Fruit fly (Drosophila melanogaster) whole organism, pupa: ENCODE measurements around the gene smp-30.

Source experiments
- CG10348 ChIP-seq: fragments of 200-800 bp; sonication (Bioruptor generic); IDR thresholded peaks from 2 replicates; pipeline ENCODE4 v1.3.6; 2022; ENCODE audit warnings: missing biosample characterization, missing genetic modification characterization
- CG12605 ChIP-seq: fragments of 200-800 bp; sonication (Bioruptor generic); IDR thresholded peaks from 2 replicates; pipeline ENCODE4 v1.3.6; 2022; ENCODE audit warnings: missing biosample characterization, missing genetic modification characterization
- CG13204 ChIP-seq: fragments of 200-800 bp; sonication (Bioruptor generic); optimal IDR thresholded peaks from 2 replicates; lab custom pipeline; 2018; ENCODE audit warnings: missing biosample characterization, mild to moderate bottlenecking, missing genetic modification characterization, moderate library complexity
- CG14655 ChIP-seq: fragments of 200-800 bp; sonication (Bioruptor generic); optimal IDR thresholded peaks from 3 replicates; lab custom pipeline; 2017; ENCODE audit warnings: mild to moderate bottlenecking, missing biosample characterization, missing genetic modification reagents, missing genetic modification characterization
- CG15710 ChIP-seq: fragments of 200-800 bp; sonication (Bioruptor generic); optimal IDR thresholded peaks from 2 replicates; lab custom pipeline; 2018; ENCODE audit warnings: missing biosample characterization, mild to moderate bottlenecking, missing genetic modification characterization, moderate library complexity
- CG17806 ChIP-seq: fragments of 200-800 bp; sonication (Bioruptor generic); optimal IDR thresholded peaks from 2 replicates; lab custom pipeline; 2018; ENCODE audit warnings: missing biosample characterization, mild to moderate bottlenecking, missing genetic modification characterization, moderate library complexity
- CG32121 ChIP-seq: fragments of 200-800 bp; sonication (Bioruptor generic); IDR thresholded peaks from 2 replicates; pipeline ENCODE4 v1.3.6; 2022; ENCODE audit warnings: missing biosample characterization, missing genetic modification characterization
- CG34367 ChIP-seq: fragments of 200-800 bp; sonication (Bioruptor generic); optimal IDR thresholded peaks from 2 replicates; lab custom pipeline; 2018; ENCODE audit warnings: missing biosample characterization, mild to moderate bottlenecking, missing genetic modification characterization
- CG4496 ChIP-seq: fragments of 200-800 bp; sonication (Bioruptor generic); IDR thresholded peaks from 3 replicates; pipeline ENCODE4 v1.3.6; 2022; ENCODE audit warnings: missing biosample characterization, missing genetic modification characterization
- CG8159 ChIP-seq: fragments of 200-800 bp; sonication (Bioruptor generic); optimal IDR thresholded peaks from 3 replicates; lab custom pipeline; 2018; ENCODE audit warnings: missing biosample characterization, mild to moderate bottlenecking, missing genetic modification characterization, moderate library complexity
- CG8301 ChIP-seq: fragments of 200-800 bp; sonication (Bioruptor generic); optimal IDR thresholded peaks from 2 replicates; lab custom pipeline; 2018; ENCODE audit warnings: missing biosample characterization, mild to moderate bottlenecking, missing genetic modification characterization
- CG9948 ChIP-seq: fragments of 200-800 bp; sonication (Bioruptor generic); optimal IDR thresholded peaks from 2 replicates; lab custom pipeline; 2018; ENCODE audit warnings: missing biosample characterization, mild to moderate bottlenecking, missing genetic modification characterization, moderate library complexity
- D1 ChIP-seq: fragments of 200-800 bp; sonication (Bioruptor generic); optimal IDR thresholded peaks from 2 replicates; lab custom pipeline; 2018; ENCODE audit warnings: missing biosample characterization, mild to moderate bottlenecking, missing genetic modification characterization, moderate library complexity
- EcR ChIP-seq: fragments of 200-800 bp; sonication (Bioruptor generic); optimal IDR thresholded peaks from 3 replicates; lab custom pipeline; 2019; ENCODE audit warnings: missing biosample characterization, missing genetic modification characterization, mild to moderate bottlenecking, moderate library complexity, missing genetic modification reagents
- Ets98B ChIP-seq: fragments of 200-800 bp; sonication (Bioruptor generic); IDR thresholded peaks from 2 replicates; pipeline ENCODE4 v1.3.6; 2022; ENCODE audit warnings: missing biosample characterization, missing genetic modification characterization
- Pif1A ChIP-seq: fragments of 200-800 bp; sonication (Bioruptor generic); optimal IDR thresholded peaks from 3 replicates; lab custom pipeline; 2016; ENCODE audit warnings: missing biosample characterization, missing genetic modification characterization
- Pif1B ChIP-seq: fragments of 200-800 bp; sonication (Bioruptor generic); optimal IDR thresholded peaks from 3 replicates; lab custom pipeline; 2016; ENCODE audit warnings: missing biosample characterization, missing genetic modification characterization
- Snoo ChIP-seq: fragments of 200-800 bp; sonication (Bioruptor generic); optimal IDR thresholded peaks from 3 replicates; lab custom pipeline; 2017; ENCODE audit warnings: missing biosample characterization, mild to moderate bottlenecking, missing genetic modification characterization, inconsistent platforms
- fd96Ca ChIP-seq: fragments of 200-800 bp; sonication (Bioruptor generic); IDR thresholded peaks from 3 replicates; pipeline ENCODE4 v1.3.6; 2022; ENCODE audit warnings: missing biosample characterization, missing genetic modification characterization
- gl ChIP-seq: fragments of 200-800 bp; sonication (Bioruptor generic); optimal IDR thresholded peaks from 2 replicates; lab custom pipeline; 2018; ENCODE audit warnings: missing biosample characterization, mild to moderate bottlenecking, missing genetic modification characterization
- rn ChIP-seq: fragments of 200-800 bp; sonication (Bioruptor generic); IDR thresholded peaks from 2 replicates; pipeline ENCODE4 v1.3.6; 2022; ENCODE audit warnings: missing biosample characterization, missing genetic modification characterization

Gene smp-30

DNA sequence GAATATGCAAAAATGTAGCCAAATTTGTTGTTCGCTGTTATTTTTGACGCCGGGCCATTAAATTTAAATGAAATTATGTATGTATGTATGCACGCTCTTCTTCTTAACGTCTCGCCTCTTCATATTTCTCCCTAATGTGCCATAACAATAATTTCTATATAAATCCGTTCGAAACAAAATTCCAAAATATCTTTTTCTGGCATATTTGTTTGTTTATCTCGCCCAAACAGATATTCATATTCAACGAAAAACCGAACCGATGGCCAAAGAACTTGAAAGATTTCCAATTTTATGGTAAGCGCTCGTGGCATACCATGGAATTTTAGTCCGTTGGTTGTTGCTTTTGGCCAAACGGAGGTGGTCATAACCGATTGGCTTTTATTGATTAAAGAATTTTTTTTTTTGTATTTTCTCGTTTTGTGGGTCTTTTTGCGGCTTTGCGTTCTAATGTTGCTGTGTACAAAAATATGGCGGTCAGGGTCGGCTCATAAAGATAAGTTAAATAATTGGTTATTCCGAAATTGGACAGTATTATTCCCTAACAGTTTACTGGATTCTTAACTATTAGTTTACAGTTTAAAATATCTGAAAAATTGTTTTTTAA, 37.8 kb downstream of the smp-30 start:
- no peak for TF ChIP-seq Pif1A (GFP tag; lab: Kevin White, UChicago)
- no peak for TF ChIP-seq CG15710
- TF ChIP-seq fd96Ca (GFP tag; lab: Robert Waterston, UW) = no peak
- no peak for TF ChIP-seq CG14655 (GFP tag; lab: Kevin White, UChicago)

DNA sequence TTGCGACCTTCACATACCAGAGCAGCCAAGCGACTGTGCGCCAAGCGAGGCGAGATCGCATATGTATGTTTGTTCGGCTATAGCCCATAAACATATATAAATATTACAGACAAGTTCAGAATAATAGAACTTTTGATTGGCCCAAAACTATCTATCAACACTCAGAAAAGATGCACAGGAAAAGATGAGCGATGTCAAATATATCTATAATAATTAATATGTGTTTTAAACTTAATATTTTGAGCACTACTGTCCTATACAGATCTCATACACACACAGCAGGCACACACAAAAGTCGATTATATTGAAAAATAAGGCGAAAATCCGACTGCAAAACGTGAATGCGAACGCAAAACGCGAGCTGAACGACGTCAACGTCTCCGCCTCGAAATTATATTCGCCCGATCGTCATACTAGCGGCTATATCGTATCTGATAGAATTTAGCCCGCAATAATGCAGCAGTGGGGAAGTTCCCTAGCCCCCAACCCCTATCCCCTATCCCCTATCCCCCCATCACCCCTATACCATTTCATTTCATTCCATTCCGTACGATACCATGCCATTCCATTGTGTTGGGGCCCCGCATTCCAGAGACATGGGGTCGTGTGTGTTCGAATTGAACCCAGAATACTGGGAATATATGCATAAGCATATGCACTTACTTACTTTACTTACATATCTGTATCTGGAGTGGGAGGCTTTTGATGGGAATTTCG, 39.4 kb downstream of the smp-30 start:
- TF ChIP-seq CG34367 (peak; percentile 29), D1 (no peak), gl (tag; lab: Kevin White, UChicago) (no peak), CG8159 (tag; lab: Kevin White, UChicago) (peak; percentile 57), Ets98B (GFP tag; lab: Robert Waterston, UW) (0 out of 2 replicates have a peak, but pooled peaks have one; percentile 27), rn (GFP tag; lab: Robert Waterston, UW) (no peak), Snoo (tag; lab: Kevin White, UChicago) (peak; percentile 23), CG15710 (peak; percentile 49), EcR (GFP tag; lab: Kevin White, UChicago) (peak; percentile 89), CG32121 (peak; percentile 18; the same call in 1 of the 2 replicates), CG14655 (GFP tag; lab: Kevin White, UChicago) (peak; percentile 16), CG13204 (GFP tag; lab: Kevin White, UChicago) (peak; percentile 7), CG4496 (peak; percentile 61; the same call in 2 of the 3 replicates), CG10348 (GFP tag; lab: Robert Waterston, UW) (no peak), Pif1A (GFP tag; lab: Kevin White, UChicago) (peak; percentile 42), fd96Ca (GFP tag; lab: Robert Waterston, UW) (0 out of 3 replicates have a peak, but pooled peaks have one; percentile 31), CG17806 (tag; lab: Kevin White, UChicago) (peak; percentile 46), Pif1B (GFP tag; lab: Kevin White, UChicago) (peak; percentile 29), CG12605 (GFP tag; lab: Robert Waterston, UW) (no peak), CG9948 (tag; lab: Kevin White, UChicago) (peak; percentile 26), CG8301 (tag; lab: Kevin White, UChicago) (no peak)

DNA sequence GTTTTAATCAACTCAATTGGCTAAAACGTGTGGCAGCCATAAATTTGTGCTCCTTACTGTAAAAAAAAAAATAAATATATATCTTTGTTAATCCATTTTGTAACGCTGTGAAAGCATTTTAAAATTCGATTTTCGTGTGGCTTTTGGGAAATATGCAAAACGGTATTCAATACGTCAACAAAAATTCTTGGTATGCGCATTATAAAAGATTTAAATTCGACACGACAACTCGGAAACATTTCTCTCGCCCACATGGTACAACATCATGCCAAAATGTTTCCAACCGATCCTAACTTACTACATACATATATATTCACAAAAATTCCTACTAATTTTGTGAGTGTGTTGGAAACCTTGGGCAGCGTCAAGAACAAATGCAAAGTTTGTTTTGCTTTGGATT, 40.4 kb downstream of the smp-30 start:
- TF ChIP-seq Pif1B (GFP tag; lab: Kevin White, UChicago) = no peak
- no peak for TF ChIP-seq CG34367
- TF ChIP-seq rn (GFP tag; lab: Robert Waterston, UW) = no peak
- TF ChIP-seq CG13204 (GFP tag; lab: Kevin White, UChicago) = no peak
- no peak for TF ChIP-seq CG12605 (GFP tag; lab: Robert Waterston, UW)
- TF ChIP-seq Ets98B (GFP tag; lab: Robert Waterston, UW) = no peak
- no peak for TF ChIP-seq CG8159 (tag; lab: Kevin White, UChicago)
- TF ChIP-seq CG4496 = no peak
- TF ChIP-seq CG15710 = no peak
- TF ChIP-seq CG17806 (tag; lab: Kevin White, UChicago) = no peak
- no peak for TF ChIP-seq CG14655 (GFP tag; lab: Kevin White, UChicago)
- TF ChIP-seq CG9948 (tag; lab: Kevin White, UChicago) = no peak
- no peak for TF ChIP-seq EcR (GFP tag; lab: Kevin White, UChicago)
- no peak for TF ChIP-seq CG32121
- TF ChIP-seq Pif1A (GFP tag; lab: Kevin White, UChicago) = no peak
- TF ChIP-seq CG8301 (tag; lab: Kevin White, UChicago) = no peak
- TF ChIP-seq, all 21 proteins: peak for 0

DNA sequence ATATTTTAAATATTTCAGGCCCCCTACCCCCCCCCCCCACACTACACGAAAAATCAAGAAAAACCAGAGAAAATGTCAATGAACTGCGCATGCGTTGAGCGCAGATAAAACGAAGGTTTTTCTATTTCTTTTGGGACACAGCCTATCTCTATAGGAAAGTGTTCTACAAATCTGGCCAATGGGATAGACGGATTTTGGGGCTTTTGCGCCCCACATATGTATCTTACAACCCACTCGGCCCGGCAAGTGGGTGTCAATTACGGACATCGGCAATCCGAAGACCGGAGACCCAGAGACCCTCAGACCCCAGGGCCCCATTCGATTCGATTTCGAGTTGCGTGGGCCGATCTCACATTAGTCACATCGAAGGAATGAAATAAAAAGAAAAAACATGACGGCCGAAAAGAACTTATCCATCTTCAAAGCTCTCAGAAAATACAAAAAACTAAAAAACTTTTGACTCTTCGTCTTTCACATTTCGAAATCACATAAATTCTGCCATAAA, 41.5 kb downstream of the smp-30 start:
- TF ChIP-seq CG10348 (GFP tag; lab: Robert Waterston, UW) = no peak
- no peak for TF ChIP-seq Ets98B (GFP tag; lab: Robert Waterston, UW)
- TF ChIP-seq CG9948 (tag; lab: Kevin White, UChicago) = no peak
- no peak for TF ChIP-seq CG13204 (GFP tag; lab: Kevin White, UChicago)
- TF ChIP-seq D1 = no peak
- no peak for TF ChIP-seq Pif1A (GFP tag; lab: Kevin White, UChicago)
- TF ChIP-seq Pif1B (GFP tag; lab: Kevin White, UChicago) = no peak
- TF ChIP-seq rn (GFP tag; lab: Robert Waterston, UW) = no peak
- no peak for TF ChIP-seq CG17806 (tag; lab: Kevin White, UChicago)
- no peak for TF ChIP-seq CG32121
- TF ChIP-seq CG12605 (GFP tag; lab: Robert Waterston, UW) = no peak
- TF ChIP-seq gl (tag; lab: Kevin White, UChicago) = no peak
- no peak for TF ChIP-seq CG34367

DNA sequence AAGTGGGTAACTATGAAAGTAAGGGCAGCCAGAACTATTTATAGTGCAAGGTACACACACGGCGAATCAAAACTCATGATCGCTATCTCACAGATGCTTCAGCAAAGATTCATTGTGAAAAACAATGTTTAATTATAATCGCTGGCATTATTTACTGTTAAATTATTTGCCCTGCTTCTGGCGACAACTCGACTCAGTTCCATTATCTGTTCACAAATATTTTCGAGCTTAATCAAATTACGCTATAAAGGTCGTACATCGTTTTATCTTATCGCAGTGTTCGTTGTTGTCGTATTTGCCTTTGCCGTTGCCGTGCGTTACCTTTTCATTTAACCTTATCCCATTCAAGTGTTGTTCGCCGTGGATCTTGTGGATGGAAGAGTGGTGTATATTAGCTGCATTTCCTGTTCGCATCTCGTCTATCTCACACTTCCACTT, 42.1 kb downstream of the smp-30 start:
- TF ChIP-seq EcR (GFP tag; lab: Kevin White, UChicago) (peak; percentile 5), gl (tag; lab: Kevin White, UChicago) (peak; percentile 2), D1 (no peak), Pif1A (GFP tag; lab: Kevin White, UChicago) (no peak)
